Worm (Caenorhabditis elegans) whole organism, L4/young adult: ENCODE results near the gene ZK1055.2.

Experiments
- W03F9.2 ChIP-seq: fragments of 150-350 bp; optimal IDR thresholded peaks from 2 replicates; lab custom pipeline; 2014; ENCODE audit warnings: missing biosample characterization, missing genetic modification characterization
- him-1 ChIP-seq: sonication (generic microtip); optimal IDR thresholded peaks from 2 replicates; lab custom pipeline; 2016; ENCODE audit warnings: missing genotype, missing genetic modification reagents, missing genetic modification characterization, missing compliant biosample characterization

DNA sequence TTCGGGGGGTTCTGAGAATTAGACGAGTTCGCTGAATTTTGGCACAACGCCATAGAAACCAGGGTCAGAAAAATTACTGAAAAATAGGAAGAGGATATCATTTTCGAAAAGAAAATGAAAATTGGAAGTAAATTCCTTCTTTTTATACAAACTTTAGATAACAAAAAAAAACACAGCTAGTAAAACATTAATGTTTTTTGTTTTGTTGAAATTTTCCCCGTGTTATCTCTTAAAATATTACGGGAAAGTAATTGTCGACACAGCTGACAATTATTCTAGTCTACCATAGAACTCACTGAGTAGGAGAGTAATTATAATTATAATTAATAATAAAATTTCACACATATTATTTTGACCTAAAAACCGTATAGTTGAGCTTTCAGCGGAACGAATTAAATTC lies 31.3 kb upstream of the ZK1055.2 start, which contains the start of gene spp-26:
- TF ChIP-seq him-1 (tag; lab: Kevin White, UChicago) (no peak), W03F9.2 (tag; lab: Kevin White, UChicago) (no peak)
